Fruit fly (Drosophila melanogaster) Kc167 (cell line): ENCODE results near the gene CG43137.

Source experiments
- Myc ChIP-seq: fragments of >200 bp; optimal IDR thresholded peaks from 2 replicates; lab custom pipeline; 2017; ENCODE audit warnings: missing external identifiers
- psq ChIP-seq: fragments of >200 bp; optimal IDR thresholded peaks from 2 replicates; lab custom pipeline; 2017; ENCODE audit warnings: missing external identifiers
- ttk ChIP-seq: sonication (Bioruptor generic); optimal IDR thresholded peaks from 2 replicates; lab custom pipeline; 2017; ENCODE audit warnings: missing external identifiers

DNA sequence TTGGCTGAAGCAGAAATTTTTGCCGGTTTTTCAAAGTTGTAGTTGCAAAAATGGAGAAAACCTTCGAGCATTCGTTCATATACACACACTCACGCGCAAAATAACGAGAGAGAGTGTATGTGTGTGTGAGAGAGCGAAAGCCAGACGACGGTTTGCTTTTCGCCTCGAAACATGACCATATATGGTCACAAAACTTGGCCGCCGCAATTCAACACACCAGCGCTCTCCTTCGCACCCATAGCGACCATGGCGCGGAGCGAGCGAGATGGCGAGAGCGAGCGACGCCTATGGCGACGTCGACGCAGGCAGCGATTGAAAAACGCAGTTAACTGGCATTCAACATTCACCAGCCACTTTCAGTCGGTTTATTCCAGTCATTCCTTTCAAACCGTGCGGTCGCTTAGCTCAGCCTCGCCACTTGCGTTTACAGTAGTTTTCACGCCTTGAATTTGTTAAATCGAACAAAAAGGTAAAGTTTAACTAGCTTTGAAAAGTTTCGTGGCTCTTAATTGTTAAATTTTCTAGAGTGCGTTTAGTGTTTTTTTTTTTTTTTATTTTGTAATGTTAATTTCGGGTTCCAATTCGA lies 36.8 kb upstream of the CG43137 start:
- no peak for TF ChIP-seq Myc (lab: Kevin White, UChicago)
- no peak for TF ChIP-seq psq (lab: Kevin White, UChicago)
- TF ChIP-seq ttk (lab: Kevin White, UChicago), result no peak
